Fruit fly (Drosophila melanogaster): ENCODE data around the gene CG11693.

Gene CG11693

dm6 chr3R:8288790-8289189 lies 21.8 kb downstream of the CG11693 start:
- TF ChIP-seq row (GFP tag; IDR thresholded peaks at IDR 0.05) (0 out of 3 replicates have a peak, but pooled peaks have one; percentile 28), CG10462 (GFP tag; optimal IDR thresholded peaks at IDR 0.05) (no peak), CG13424 (tag; optimal IDR thresholded peaks at IDR 0.05) (no peak), chm (GFP tag; IDR thresholded peaks at IDR 0.05) (no peak), z (GFP tag; IDR thresholded peaks at IDR 0.05) (no peak), amos (GFP tag; IDR thresholded peaks at IDR 0.05; ENCODE audit: partially characterized antibody) (peak; percentile 31; the same call in 1 of the 2 replicates), CG2199 (GFP tag; IDR thresholded peaks at IDR 0.05) (0 out of 3 replicates have a peak, but pooled peaks have one; percentile 38), twi (tag; optimal IDR thresholded peaks at IDR 0.05) (peak; percentile 88), CG10959 (GFP tag; IDR thresholded peaks at IDR 0.05) (no peak), CG18599 (GFP tag; optimal IDR thresholded peaks at IDR 0.05) (no peak), Ptx1 (GFP tag; IDR thresholded peaks at IDR 0.05) (0 out of 2 replicates have a peak, but pooled peaks have one; percentile 14), CG8478 (optimal IDR thresholded peaks at IDR 0.05) (no peak), ci (GFP tag; IDR thresholded peaks at IDR 0.05) (peak; percentile 30; the same call in 1 of the 3 replicates), Meics (GFP tag; optimal IDR thresholded peaks at IDR 0.05) (no peak), grn (GFP tag; optimal IDR thresholded peaks at IDR 0.05) (peak; percentile 25), luna (GFP tag; optimal IDR thresholded peaks at IDR 0.05) (no peak), grau (tag; optimal IDR thresholded peaks at IDR 0.05) (no peak), CG13894 (tag; optimal IDR thresholded peaks at IDR 0.05) (no peak), fru (optimal IDR thresholded peaks at IDR 0.05) (no peak), zfh1 (GFP tag; IDR thresholded peaks at IDR 0.05) (0 out of 3 replicates have a peak, but pooled peaks have one; percentile 6), Xrp1 (GFP tag; IDR thresholded peaks at IDR 0.05) (0 out of 2 replicates have a peak, but pooled peaks have one; percentile 13), zf30C (GFP tag; optimal IDR thresholded peaks at IDR 0.05) (peak; percentile 92), ase (GFP tag; IDR thresholded peaks at IDR 0.05) (no peak), prd (optimal IDR thresholded peaks at IDR 0.05) (no peak), prd (GFP tag; IDR thresholded peaks at IDR 0.05) (peak; percentile 27; the same call in 1 of the 3 replicates), CG12299 (tag; optimal IDR thresholded peaks at IDR 0.05) (no peak), bowl (GFP tag; IDR thresholded peaks at IDR 0.05) (no peak), vvl (GFP tag; IDR thresholded peaks at IDR 0.05) (0 out of 2 replicates have a peak, but pooled peaks have one; percentile 22), sd (tag; optimal IDR thresholded peaks at IDR 0.05) (no peak), CG12769 (tag; optimal IDR thresholded peaks at IDR 0.05) (no peak)

dm6 chr3R:8287697-8288096 lies 22.9 kb downstream of the CG11693 start, which contains the start of gene Nazo:
Gene Nazo, plus strand, starts transcription at chr3R:8287876.
- no peak for TF ChIP-seq cwo (GFP tag; optimal IDR thresholded peaks at IDR 0.05)
- TF ChIP-seq Dref (GFP tag; IDR thresholded peaks at IDR 0.05) = peak; percentile 18; the same call in 1 of the 2 replicates

dm6 chr3R:8285727-8286344 lies 24.7 kb downstream of the CG11693 start:
- TF ChIP-seq CG10267 (tag; optimal IDR thresholded peaks at IDR 0.05) = peak; percentile 36
- no peak for TF ChIP-seq fd96Cb (tag; optimal IDR thresholded peaks at IDR 0.05)
- peak; percentile 42; the same call in 1 of the 2 replicates for TF ChIP-seq ato (GFP tag; IDR thresholded peaks at IDR 0.05; ENCODE audit: partially characterized antibody)
- peak; percentile 54 for TF ChIP-seq CG9727 (GFP tag; optimal IDR thresholded peaks at IDR 0.05)
- TF ChIP-seq Rx (GFP tag; IDR thresholded peaks at IDR 0.05) = no peak
- TF ChIP-seq scrt (GFP tag; optimal IDR thresholded peaks at IDR 0.05) = no peak
- peak; percentile 42 for TF ChIP-seq CG10979 (tag; optimal IDR thresholded peaks at IDR 0.05)
- no peak for TF ChIP-seq vfl (GFP tag; optimal IDR thresholded peaks at IDR 0.05)
- no peak for TF ChIP-seq croc (GFP tag; conservative IDR thresholded peaks at IDR 0.05)
- no peak for TF ChIP-seq ham (GFP tag; IDR thresholded peaks at IDR 0.05)
- no peak for TF ChIP-seq Ada2b (GFP tag; IDR thresholded peaks at IDR 0.05)
- TF ChIP-seq Optix (GFP tag; IDR thresholded peaks at IDR 0.05) = 0 out of 3 replicates have a peak, but pooled peaks have one; percentile 14
- no peak for TF ChIP-seq cato (GFP tag; optimal IDR thresholded peaks at IDR 0.05; ENCODE audit: borderline replicate concordance)
- no peak for TF ChIP-seq slou (GFP tag; optimal IDR thresholded peaks at IDR 0.05)
- no peak for TF ChIP-seq CG17359 (tag; optimal IDR thresholded peaks at IDR 0.05)
- TF ChIP-seq CG14667 (GFP tag; IDR thresholded peaks at IDR 0.05) = no peak
- no peak for TF ChIP-seq CG8765 (GFP tag; IDR thresholded peaks at IDR 0.05)
- no peak for TF ChIP-seq GATAe (GFP tag; conservative IDR thresholded peaks at IDR 0.05)
- no peak for TF ChIP-seq mirr (GFP tag; optimal IDR thresholded peaks at IDR 0.05)

Data from whole organism, embryonic.